Worm (Caenorhabditis elegans) whole organism, L1 larva: ENCODE measurements around the gene K02A6.4.

Experiments used
- C16A3.4 ChIP-seq: fragments of 150-350 bp; optimal IDR thresholded peaks from 2 replicates; lab custom pipeline; 2014; ENCODE audit warnings: missing biosample characterization, missing genetic modification characterization
- F16B12.6 ChIP-seq: fragments of 150-350 bp; optimal IDR thresholded peaks from 2 replicates; lab custom pipeline; 2014; ENCODE audit warnings: missing biosample characterization, missing genetic modification characterization
- Y116A8C.19 ChIP-seq: sonication (generic microtip); optimal IDR thresholded peaks from 2 replicates; lab custom pipeline; 2016; ENCODE audit warnings: missing compliant biosample characterization, missing genetic modification characterization, borderline replicate concordance
- alr-1 ChIP-seq: fragments of 200-800 bp; sonication (Bioruptor generic); optimal IDR thresholded peaks from 2 replicates; lab custom pipeline; 2018; ENCODE audit warnings: borderline replicate concordance, mild to moderate bottlenecking, missing genetic modification characterization, missing compliant biosample characterization
- aly-2 ChIP-seq: fragments of 150-350 bp; optimal IDR thresholded peaks from 2 replicates; lab custom pipeline; 2014; ENCODE audit warnings: missing biosample characterization, missing genetic modification characterization
- ama-1 ChIP-seq: fragments of 150-350 bp; optimal IDR thresholded peaks from 2 replicates; lab custom pipeline; 2014
- ceh-63 ChIP-seq: fragments of 200-800 bp; sonication (Bioruptor generic); optimal IDR thresholded peaks from 2 replicates; lab custom pipeline; 2018; ENCODE audit warnings: mild to moderate bottlenecking, missing genetic modification characterization, missing compliant biosample characterization
- ceh-90 ChIP-seq: sonication (generic microtip); optimal IDR thresholded peaks from 2 replicates; lab custom pipeline; 2016; ENCODE audit warnings: missing genetic modification characterization, missing compliant biosample characterization
- efl-3 ChIP-seq: fragments of 200-800 bp; sonication (Bioruptor generic); optimal IDR thresholded peaks from 2 replicates; lab custom pipeline; 2018; ENCODE audit warnings: mild to moderate bottlenecking, missing genetic modification characterization, missing compliant biosample characterization
- elt-2 ChIP-seq: sonication (generic microtip); optimal IDR thresholded peaks from 2 replicates; lab custom pipeline; 2016; ENCODE audit warnings: missing genetic modification characterization, mild to moderate bottlenecking, inconsistent platforms, missing compliant biosample characterization, missing genetic modification reagents
- elt-3 ChIP-seq, 6 experiments: fragments of 150-350 bp in 1 of 6; sonication (generic microtip); optimal IDR thresholded peaks; 2 replicates each; lab custom pipeline; 2017 to 2018; ENCODE audit warnings: missing biosample characterization in 6 of 6, missing genetic modification characterization in 6 of 6, inconsistent platforms in 1 of 6
- fkh-4 ChIP-seq: sonication (generic microtip); optimal IDR thresholded peaks from 2 replicates; lab custom pipeline; 2016; ENCODE audit warnings: missing compliant biosample characterization, missing genetic modification characterization, borderline replicate concordance
- grh-1 ChIP-seq: fragments of 200-800 bp; sonication (Bioruptor generic); IDR thresholded peaks from 2 replicates; pipeline ENCODE4 v1.3.6; 2022; ENCODE audit warnings: missing genetic modification reagents, missing genetic modification characterization, missing compliant biosample characterization
- hlh-17 ChIP-seq: fragments of 200-800 bp; sonication (Bioruptor generic); optimal IDR thresholded peaks from 2 replicates; lab custom pipeline; 2018; ENCODE audit warnings: missing genetic modification characterization, mild to moderate bottlenecking, missing compliant biosample characterization, moderate library complexity, borderline replicate concordance
- jun-1 ChIP-seq: fragments of 150-350 bp; optimal IDR thresholded peaks from 2 replicates; lab custom pipeline; 2014; ENCODE audit warnings: missing biosample characterization, missing genetic modification reagents, missing genetic modification characterization
- lin-35 ChIP-seq, 2 experiments: fragments of 150-350 bp; optimal IDR thresholded peaks; 2 replicates each; lab custom pipeline; 2014; ENCODE audit warnings: missing biosample characterization in 2 of 2, missing genetic modification characterization in 2 of 2, missing genetic modification reagents in 2 of 2
- lir-3 ChIP-seq: sonication (generic microtip); optimal IDR thresholded peaks from 2 replicates; lab custom pipeline; 2016; ENCODE audit warnings: mild to moderate bottlenecking, missing genetic modification characterization, moderate library complexity, missing compliant biosample characterization; ENCODE audit not compliant: poor library complexity
- lsy-2 ChIP-seq, 2 experiments: fragments of 150-350 bp; optimal IDR thresholded peaks; 2 replicates each; lab custom pipeline; 2014; ENCODE audit warnings: missing biosample characterization in 2 of 2, missing genetic modification characterization in 2 of 2
- mab-9 ChIP-seq: fragments of 200-800 bp; sonication (Bioruptor generic); IDR thresholded peaks from 2 replicates; pipeline ENCODE4 v1.3.6; 2022; ENCODE audit warnings: missing genetic modification reagents, missing genetic modification characterization, missing compliant biosample characterization
- mef-2 ChIP-seq: fragments of 150-350 bp; optimal IDR thresholded peaks from 2 replicates; lab custom pipeline; 2014; ENCODE audit warnings: missing biosample characterization, missing genetic modification characterization
- mep-1 ChIP-seq: fragments of 150-350 bp; optimal IDR thresholded peaks from 2 replicates; lab custom pipeline; 2014; ENCODE audit warnings: missing biosample characterization, missing genetic modification characterization
- nhr-19 ChIP-seq: fragments of 200-800 bp; sonication (Bioruptor generic); conservative IDR thresholded peaks from 2 replicates; pipeline ENCODE4 v1.3.6; 2022; ENCODE audit warnings: missing genetic modification characterization, missing compliant biosample characterization
- nhr-20 ChIP-seq: sonication (generic microtip); optimal IDR thresholded peaks from 2 replicates; lab custom pipeline; 2016; ENCODE audit warnings: mild to moderate bottlenecking, missing genetic modification characterization, missing compliant biosample characterization
- nhr-237 ChIP-seq: fragments of 150-350 bp; optimal IDR thresholded peaks from 2 replicates; lab custom pipeline; 2014; ENCODE audit warnings: missing biosample characterization, missing genetic modification characterization
- nhr-28 ChIP-seq: fragments of 150-350 bp; optimal IDR thresholded peaks from 2 replicates; lab custom pipeline; 2014; ENCODE audit warnings: missing biosample characterization, missing genetic modification characterization
- nhr-47 ChIP-seq: sonication (generic microtip); optimal IDR thresholded peaks from 2 replicates; lab custom pipeline; 2016; ENCODE audit warnings: mild to moderate bottlenecking, missing genetic modification characterization, moderate library complexity, missing compliant biosample characterization
- nhr-76 ChIP-seq: sonication (generic microtip); optimal IDR thresholded peaks from 2 replicates; lab custom pipeline; 2017; ENCODE audit warnings: missing biosample characterization, missing genetic modification characterization
- nhr-84 ChIP-seq: sonication (generic microtip); optimal IDR thresholded peaks from 2 replicates; lab custom pipeline; 2017; ENCODE audit warnings: missing biosample characterization, missing genetic modification characterization
- snpc-4 ChIP-seq: fragments of 150-350 bp; optimal IDR thresholded peaks from 2 replicates; lab custom pipeline; 2014; ENCODE audit warnings: missing biosample characterization, missing genetic modification characterization
- snu-23 ChIP-seq: sonication (generic microtip); optimal IDR thresholded peaks from 2 replicates; lab custom pipeline; 2016; ENCODE audit warnings: missing genetic modification characterization, missing compliant biosample characterization
- sup-37 ChIP-seq: fragments of 200-800 bp; sonication (Bioruptor generic); optimal IDR thresholded peaks from 2 replicates; lab custom pipeline; 2018; ENCODE audit warnings: mild to moderate bottlenecking, missing genetic modification characterization, missing compliant biosample characterization
- swsn-7 ChIP-seq: sonication (generic microtip); optimal IDR thresholded peaks from 2 replicates; lab custom pipeline; 2016; ENCODE audit warnings: missing genetic modification characterization, missing compliant biosample characterization
- unc-30 ChIP-seq: sonication (generic microtip); optimal IDR thresholded peaks from 2 replicates; lab custom pipeline; 2017; ENCODE audit warnings: missing biosample characterization, missing genetic modification characterization
- unc-62 ChIP-seq: fragments of 150-350 bp; optimal IDR thresholded peaks from 2 replicates; lab custom pipeline; 2014; ENCODE audit warnings: missing biosample characterization, missing genetic modification reagents, missing genetic modification characterization
- unc-86 ChIP-seq: sonication (generic microtip); optimal IDR thresholded peaks from 2 replicates; lab custom pipeline; 2016; ENCODE audit warnings: missing genetic modification characterization, missing compliant biosample characterization

Gene K02A6.4

ce11 chrX:8230579-8230978, 12.0 kb upstream of the K02A6.4 start:
- TF ChIP-seq Y116A8C.19 (no peak), mef-2 (tag; lab: Kevin White, UChicago) (no peak), alr-1 (tag; lab: Kevin White, UChicago) (no peak), efl-3 (GFP tag; lab: Kevin White, UChicago) (no peak), nhr-237 (tag; lab: Kevin White, UChicago) (no peak), sup-37 (GFP tag; lab: Kevin White, UChicago) (no peak), F16B12.6 (no peak), nhr-84 (tag; lab: Kevin White, UChicago) (no peak), hlh-17 (GFP tag; lab: Kevin White, UChicago) (no peak), lsy-2 (tag; optimal IDR thresholded peaks at IDR 0.05; lab: Kevin White, UChicago) (no peak), swsn-7 (no peak), snpc-4 (no peak), nhr-47 (no peak), snu-23 (GFP tag; lab: Kevin White, UChicago) (no peak), ceh-90 (tag; lab: Kevin White, UChicago) (no peak), elt-2 (tag; lab: Kevin White, UChicago) (no peak)

ce11 chrX:8229221-8229620, 10.7 kb upstream of the K02A6.4 start:
- no peak for TF ChIP-seq ceh-63
- no peak for TF ChIP-seq elt-2 (tag; lab: Kevin White, UChicago)
- no peak for TF ChIP-seq fkh-4
- no peak for TF ChIP-seq unc-30 (tag; lab: Kevin White, UChicago)
- TF ChIP-seq unc-86 (tag; lab: Kevin White, UChicago) = no peak
- TF ChIP-seq nhr-76 (tag; lab: Kevin White, UChicago) = no peak
- no peak for TF ChIP-seq C16A3.4 (tag; lab: Kevin White, UChicago)
- no peak for TF ChIP-seq nhr-20 (tag; lab: Kevin White, UChicago)
- no peak for TF ChIP-seq mef-2 (tag; lab: Kevin White, UChicago)
- TF ChIP-seq grh-1 (GFP tag; lab: Robert Waterston, UW) = no peak
- no peak for TF ChIP-seq mep-1 (tag; lab: Kevin White, UChicago)
- TF ChIP-seq, all 84 proteins: peak for 0

- TF ChIP-seq nhr-20 (tag; lab: Kevin White, UChicago) = no peak
- TF ChIP-seq mab-9 (GFP tag; lab: Robert Waterston, UW) = no peak
- no peak for TF ChIP-seq Y116A8C.19
- no peak for TF ChIP-seq ama-1 (lab: Kevin White, UChicago)
- no peak for TF ChIP-seq unc-62
These were observed 6.4 kb upstream of the K02A6.4 start, which contains the start of gene K02A6.2 for ce11 chrX:8224916-8225315. Gene K02A6.2 (minus strand): TSS chrX:8225016.

- TF ChIP-seq mep-1 (tag; lab: Kevin White, UChicago) = no peak
- TF ChIP-seq jun-1 (tag; lab: Kevin White, UChicago) = no peak
- TF ChIP-seq nhr-84 (tag; lab: Kevin White, UChicago) = no peak
- no peak for TF ChIP-seq aly-2 (tag; lab: Kevin White, UChicago)
- no peak for TF ChIP-seq nhr-19 (GFP tag; lab: Robert Waterston, UW)
- TF ChIP-seq lin-35 (GFP tag; optimal IDR thresholded peaks at IDR 0.05; lab: Kevin White, UChicago) = no peak
- no peak for TF ChIP-seq nhr-28 (tag; lab: Kevin White, UChicago)
- TF ChIP-seq unc-62 = no peak
- no peak for TF ChIP-seq elt-3 (tag; optimal IDR thresholded peaks at IDR 0.05; lab: Kevin White, UChicago)
- TF ChIP-seq lir-3 (tag; lab: Kevin White, UChicago) = no peak
- TF ChIP-seq unc-30 (tag; lab: Kevin White, UChicago) = no peak
- TF ChIP-seq alr-1 (tag; lab: Kevin White, UChicago) = no peak
- TF ChIP-seq, all 84 proteins: peak for 0
These were observed 875 bp upstream of the K02A6.4 start, which contains the start of gene K02A6.1 for ce11 chrX:8219428-8219827. Gene K02A6.1 (plus strand): TSS chrX:8219728.
